Worm (Caenorhabditis elegans) whole organism, L4/young adult: ENCODE measurements around the gene T04F3.1.

Experiments
- W03F9.2 ChIP-seq: fragments of 150-350 bp; optimal IDR thresholded peaks from 2 replicates; lab custom pipeline; 2014; ENCODE audit warnings: missing biosample characterization, missing genetic modification characterization
- him-1 ChIP-seq: sonication (generic microtip); optimal IDR thresholded peaks from 2 replicates; lab custom pipeline; 2016; ENCODE audit warnings: missing genotype, missing genetic modification reagents, missing genetic modification characterization, missing compliant biosample characterization

ce11 chrV:11773420-11773819 is 33.6 kb downstream of the T04F3.1 start, which contains the start of gene bus-18:
- no peak for TF ChIP-seq him-1
- TF ChIP-seq W03F9.2 (tag; lab: Kevin White, UChicago), result no peak
